Worm (Caenorhabditis elegans) whole organism, L4 larva: Measurements from ENCODE around the gene irld-24.

Experiments
- D1046.2 ChIP-seq: fragments of 200-800 bp; sonication (Bioruptor generic); IDR thresholded peaks from 2 replicates; pipeline ENCODE4 v1.3.6; 2022; ENCODE audit warnings: missing genetic modification characterization, missing compliant biosample characterization
- F26F4.8 ChIP-seq: fragments of 200-800 bp; sonication (Bioruptor generic); conservative IDR thresholded peaks from 2 replicates; pipeline ENCODE4 v1.3.6; 2022; ENCODE audit warnings: missing genetic modification characterization, missing compliant biosample characterization
- F37D6.2 ChIP-seq: sonication (generic microtip); optimal IDR thresholded peaks from 2 replicates; lab custom pipeline; 2016; ENCODE audit warnings: mild to moderate bottlenecking, missing genetic modification characterization, missing compliant biosample characterization
- F44E2.7 ChIP-seq: fragments of 200-800 bp; sonication (Bioruptor generic); IDR thresholded peaks from 2 replicates; pipeline ENCODE4 v2.1.2; 2022; ENCODE audit warnings: missing genetic modification characterization, missing compliant biosample characterization
- F49E8.2 ChIP-seq: sonication (generic microtip); optimal IDR thresholded peaks from 2 replicates; lab custom pipeline; 2016; ENCODE audit warnings: missing compliant biosample characterization, mild to moderate bottlenecking, missing genetic modification characterization, borderline replicate concordance
- R02D3.7 ChIP-seq: fragments of 150-350 bp; sonication (generic microtip); optimal IDR thresholded peaks from 3 replicates; lab custom pipeline; 2014; ENCODE audit warnings: missing biosample characterization, missing genetic modification characterization
- T20F7.1 ChIP-seq: fragments of 200-800 bp; sonication (Bioruptor generic); optimal IDR thresholded peaks from 2 replicates; lab custom pipeline; 2018; ENCODE audit warnings: mild to moderate bottlenecking, missing genetic modification characterization, missing compliant biosample characterization
- Y105C5A.15 ChIP-seq: fragments of 200-800 bp; sonication (Bioruptor generic); IDR thresholded peaks from 2 replicates; pipeline ENCODE4 v1.3.6; 2022; ENCODE audit warnings: missing genetic modification characterization, missing compliant biosample characterization
- Y48G9A.11 ChIP-seq: fragments of 200-800 bp; sonication (Bioruptor generic); IDR thresholded peaks from 2 replicates; pipeline ENCODE4 v1.3.6; 2022; ENCODE audit warnings: missing genetic modification reagents, missing genetic modification characterization, missing compliant biosample characterization
- aha-1 ChIP-seq: fragments of 150-350 bp; peaks from one replicate; lab custom pipeline; 2014; ENCODE audit warnings: missing biosample characterization, missing genetic modification characterization
- ceh-20 ChIP-seq: fragments of 200-800 bp; sonication (Bioruptor generic); IDR thresholded peaks from 2 replicates; pipeline ENCODE4 v1.3.6; 2022; ENCODE audit warnings: missing genetic modification reagents, missing genetic modification characterization, missing compliant biosample characterization
- ceh-28 ChIP-seq: fragments of 150-350 bp; optimal IDR thresholded peaks from 2 replicates; lab custom pipeline; 2014; ENCODE audit warnings: missing biosample characterization, missing genetic modification reagents, missing genetic modification characterization
- ceh-32 ChIP-seq: sonication (generic microtip); optimal IDR thresholded peaks from 2 replicates; lab custom pipeline; 2016; ENCODE audit warnings: mild to moderate bottlenecking, missing genetic modification characterization, missing compliant biosample characterization; ENCODE audit not compliant: poor library complexity
- ceh-62 ChIP-seq: sonication (generic microtip); optimal IDR thresholded peaks from 2 replicates; lab custom pipeline; 2017; ENCODE audit warnings: missing biosample characterization, missing genetic modification characterization
- ceh-82 ChIP-seq: sonication (generic microtip); optimal IDR thresholded peaks from 2 replicates; lab custom pipeline; 2017; ENCODE audit warnings: missing biosample characterization, missing genetic modification characterization
- cey-2 ChIP-seq: sonication (generic microtip); optimal IDR thresholded peaks from 3 replicates; lab custom pipeline; 2017; ENCODE audit warnings: missing genetic modification characterization, mild to moderate bottlenecking, missing compliant biosample characterization, antibody characterized with exemption, borderline replicate concordance; ENCODE audit not compliant: insufficient read depth
- daf-12 ChIP-seq: fragments of 150-350 bp; optimal IDR thresholded peaks from 2 replicates; lab custom pipeline; 2014; ENCODE audit warnings: missing biosample characterization, missing genetic modification reagents, missing genetic modification characterization
- daf-16 ChIP-seq, 3 experiments: sonication (generic microtip); optimal IDR thresholded peaks; 2 replicates each; lab custom pipeline; 2016 to 2017; ENCODE audit warnings: missing genetic modification characterization in 3 of 3, missing genetic modification reagents in 3 of 3, mild to moderate bottlenecking in 2 of 3, missing compliant biosample characterization in 2 of 3, missing biosample characterization in 1 of 3, moderate library complexity in 1 of 3
- daf-8 ChIP-seq: fragments of 200-800 bp; sonication (Bioruptor generic); IDR thresholded peaks from 2 replicates; pipeline ENCODE4 v1.3.6; 2022; ENCODE audit warnings: missing genetic modification characterization, missing compliant biosample characterization
- dmd-6 ChIP-seq: fragments of 200-800 bp; sonication (Bioruptor generic); IDR thresholded peaks from 2 replicates; pipeline ENCODE4 v1.3.6; 2022; ENCODE audit warnings: missing genetic modification reagents, missing genetic modification characterization, missing compliant biosample characterization
- dmd-9 ChIP-seq: fragments of 200-800 bp; sonication (Bioruptor generic); IDR thresholded peaks from 2 replicates; pipeline ENCODE4 v1.3.6; 2022; ENCODE audit warnings: missing genetic modification reagents, missing genetic modification characterization, missing compliant biosample characterization
- duxl-1 ChIP-seq: sonication (generic microtip); optimal IDR thresholded peaks from 2 replicates; lab custom pipeline; 2016; ENCODE audit warnings: mild to moderate bottlenecking, missing genetic modification characterization, moderate library complexity, missing compliant biosample characterization; ENCODE audit not compliant: poor library complexity
- fos-1 ChIP-seq: fragments of 150-350 bp; optimal IDR thresholded peaks from 2 replicates; lab custom pipeline; 2014; ENCODE audit warnings: missing biosample characterization, missing genetic modification characterization
- hif-1 ChIP-seq, 2 experiments: sonication (generic microtip); optimal IDR thresholded peaks; 2 replicates each; lab custom pipeline; 2016 to 2017; ENCODE audit warnings: missing compliant biosample characterization in 2 of 2, missing genetic modification characterization in 2 of 2, missing genetic modification reagents in 2 of 2, missing genotype in 2 of 2, mild to moderate bottlenecking in 1 of 2
- hlh-30 ChIP-seq: sonication (generic microtip); optimal IDR thresholded peaks from 2 replicates; lab custom pipeline; 2017; ENCODE audit warnings: antibody characterized with exemption, mild to moderate bottlenecking, missing genetic modification characterization, missing compliant biosample characterization; ENCODE audit not compliant: insufficient read depth
- jun-1 ChIP-seq: fragments of 150-350 bp; optimal IDR thresholded peaks from 2 replicates; lab custom pipeline; 2014; ENCODE audit warnings: missing biosample characterization, missing genetic modification reagents, missing genetic modification characterization
- lin-15B ChIP-seq: fragments of 150-350 bp; sonication (generic microtip); optimal IDR thresholded peaks from 3 replicates; lab custom pipeline; 2014; ENCODE audit warnings: missing biosample characterization, missing genetic modification characterization
- lin-29 ChIP-seq: fragments of 200-800 bp; sonication (Bioruptor generic); IDR thresholded peaks from 2 replicates; pipeline ENCODE4 v1.3.6; 2022; ENCODE audit warnings: missing genetic modification reagents, missing genetic modification characterization, missing compliant biosample characterization
- lin-39 ChIP-seq: fragments of 150-350 bp; optimal IDR thresholded peaks from 2 replicates; lab custom pipeline; 2014; ENCODE audit warnings: missing biosample characterization, missing genetic modification reagents, missing genetic modification characterization
- lir-3 ChIP-seq: sonication (generic microtip); optimal IDR thresholded peaks from 2 replicates; lab custom pipeline; 2016; ENCODE audit warnings: mild to moderate bottlenecking, missing genetic modification characterization, missing compliant biosample characterization
- lsy-2 ChIP-seq, 2 experiments: fragments of 150-350 bp in 1 of 2; sonication (generic microtip) in 1 of 2; optimal IDR thresholded peaks; 2 replicates each; lab custom pipeline; 2014 to 2017; ENCODE audit warnings: missing biosample characterization in 2 of 2, missing genetic modification characterization in 2 of 2
- madf-5 ChIP-seq, 2 experiments: fragments of 200-800 bp; sonication (Bioruptor generic); IDR thresholded peaks; 2 replicates each; pipeline ENCODE4 v1.3.6; 2022; ENCODE audit warnings: missing compliant biosample characterization in 2 of 2, missing genetic modification characterization in 2 of 2
- mes-2 ChIP-seq: sonication (generic microtip); optimal IDR thresholded peaks from 2 replicates; lab custom pipeline; 2016; ENCODE audit warnings: missing genotype, mild to moderate bottlenecking, missing genetic modification characterization, missing compliant biosample characterization; ENCODE audit not compliant: poor library complexity, severe bottlenecking
- nhr-102 ChIP-seq: sonication (generic microtip); optimal IDR thresholded peaks from 2 replicates; lab custom pipeline; 2016; ENCODE audit warnings: mild to moderate bottlenecking, missing genetic modification characterization, moderate library complexity, missing compliant biosample characterization
- nhr-25 ChIP-seq: sonication (generic microtip); optimal IDR thresholded peaks from 2 replicates; lab custom pipeline; 2017; ENCODE audit warnings: missing genetic modification characterization, mild to moderate bottlenecking, missing compliant biosample characterization, antibody characterized with exemption, moderate library complexity, borderline replicate concordance; ENCODE audit not compliant: insufficient read depth
- nhr-41 ChIP-seq: fragments of 200-800 bp; sonication (Bioruptor generic); IDR thresholded peaks from 2 replicates; pipeline ENCODE4 v1.3.6; 2022; ENCODE audit warnings: missing genetic modification reagents, missing genetic modification characterization, missing compliant biosample characterization
- nhr-48 ChIP-seq: sonication (generic microtip); optimal IDR thresholded peaks from 2 replicates; lab custom pipeline; 2016; ENCODE audit warnings: mild to moderate bottlenecking, missing genetic modification characterization, missing compliant biosample characterization
- nhr-77 ChIP-seq: fragments of 150-350 bp; optimal IDR thresholded peaks from 2 replicates; lab custom pipeline; 2014; ENCODE audit warnings: missing biosample characterization, missing genetic modification characterization
- php-3 ChIP-seq: fragments of 200-800 bp; sonication (Bioruptor generic); IDR thresholded peaks from 2 replicates; pipeline ENCODE4 v1.3.6; 2022; ENCODE audit warnings: missing genetic modification reagents, missing genetic modification characterization, missing compliant biosample characterization
- rbr-2 ChIP-seq: sonication (generic microtip); optimal IDR thresholded peaks from 2 replicates; lab custom pipeline; 2016; ENCODE audit warnings: missing genotype, missing genetic modification characterization, missing compliant biosample characterization
- sdz-12 ChIP-seq: fragments of 200-800 bp; sonication (Bioruptor generic); optimal IDR thresholded peaks from 2 replicates; lab custom pipeline; 2018; ENCODE audit warnings: mild to moderate bottlenecking, missing genetic modification characterization, missing compliant biosample characterization
- set-16 ChIP-seq: fragments of 200-800 bp; sonication (Bioruptor generic); IDR thresholded peaks from 2 replicates; pipeline ENCODE4 v1.3.6; 2022; ENCODE audit warnings: missing genetic modification reagents, missing genetic modification characterization, missing compliant biosample characterization
- tag-97 ChIP-seq: fragments of 200-800 bp; sonication (Bioruptor generic); IDR thresholded peaks from 2 replicates; pipeline ENCODE4 v1.3.6; 2022; ENCODE audit warnings: missing genetic modification characterization, missing compliant biosample characterization
- unc-130 ChIP-seq: sonication (generic microtip); optimal IDR thresholded peaks from 2 replicates; lab custom pipeline; 2016; ENCODE audit warnings: missing genetic modification reagents, missing genetic modification characterization, missing compliant biosample characterization
- unc-62 ChIP-seq, 3 experiments: fragments of 150-350 bp in 1 of 3; sonication (generic microtip); optimal IDR thresholded peaks in 2 of 3; peaks in 1 of 3; 1 replicate in 1 of 3; 2 replicates in 2 of 3; lab custom pipeline; 2014 to 2017; ENCODE audit warnings: missing biosample characterization in 3 of 3, missing genetic modification characterization in 3 of 3, missing genetic modification reagents in 3 of 3, missing genotype in 1 of 3
- vab-7 ChIP-seq: fragments of 200-800 bp; sonication (Bioruptor generic); IDR thresholded peaks from 2 replicates; pipeline ENCODE4 v1.3.6; 2022; ENCODE audit warnings: missing genetic modification reagents, missing genetic modification characterization, missing compliant biosample characterization
- zag-1 ChIP-seq: fragments of 150-350 bp; optimal IDR thresholded peaks from 2 replicates; lab custom pipeline; 2014; ENCODE audit warnings: missing biosample characterization, missing genetic modification characterization
- zfp-2 ChIP-seq: sonication (generic microtip); optimal IDR thresholded peaks from 2 replicates; lab custom pipeline; 2016; ENCODE audit warnings: mild to moderate bottlenecking, missing genetic modification characterization, missing compliant biosample characterization
- zfp-3 ChIP-seq: fragments of 200-800 bp; sonication (Bioruptor generic); conservative IDR thresholded peaks from 2 replicates; pipeline ENCODE4 v1.3.6; 2022; ENCODE audit warnings: missing genetic modification reagents, missing genetic modification characterization, missing compliant biosample characterization
- zip-11 ChIP-seq: fragments of 200-800 bp; sonication (Bioruptor generic); IDR thresholded peaks from 2 replicates; pipeline ENCODE4 v1.3.6; 2022; ENCODE audit warnings: missing genetic modification characterization, missing compliant biosample characterization

Gene irld-24

DNA sequence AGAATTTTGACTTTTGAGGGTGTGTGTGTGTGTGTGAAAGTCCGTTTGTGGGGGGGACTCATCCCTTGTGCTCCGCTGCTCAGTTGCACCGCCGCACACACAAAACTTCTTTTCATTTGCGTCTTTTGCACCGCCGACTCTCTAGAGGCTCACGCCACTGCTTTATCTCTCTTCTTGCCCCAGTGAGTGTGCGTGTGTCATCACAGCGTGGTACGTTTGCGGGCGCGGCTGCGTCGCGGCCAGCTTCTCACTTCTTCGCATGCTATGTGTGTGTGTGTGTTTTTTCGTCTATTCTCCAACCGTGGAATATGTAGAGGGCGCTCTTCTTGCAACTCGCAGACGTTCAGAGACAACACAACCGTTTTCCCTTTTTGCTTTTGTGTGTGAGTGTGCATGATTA is 40.9 kb upstream of the irld-24 start (continued):
- TF ChIP-seq lin-29 (GFP tag; lab: Robert Waterston, UW) (no peak), set-16 (GFP tag; lab: Robert Waterston, UW) (peak; percentile 64), tag-97 (GFP tag; lab: Robert Waterston, UW) (no peak), rbr-2 (tag; lab: Kevin White, UChicago) (peak; percentile 83), unc-62 (GFP tag; optimal IDR thresholded peaks at IDR 0.05 in 1 of 2; lab: Kevin White, UChicago) (peak in 1 of 2 experiments; percentile 93), unc-62 (tag; optimal IDR thresholded peaks at IDR 0.05; lab: Kevin White, UChicago) (no peak), zfp-3 (GFP tag; lab: Robert Waterston, UW) (no peak), F26F4.8 (GFP tag; lab: Robert Waterston, UW) (no peak), madf-5 (GFP tag; IDR thresholded peaks at IDR 0.05; lab: Robert Waterston, UW) (no peak), Y105C5A.15 (no peak), lir-3 (tag; lab: Kevin White, UChicago) (no peak), hif-1 (tag; optimal IDR thresholded peaks at IDR 0.05; lab: Kevin White, UChicago) (peak in 1 of 2 experiments; percentile 70), ceh-28 (tag; lab: Kevin White, UChicago) (no peak), nhr-77 (tag; lab: Kevin White, UChicago) (peak; percentile 1), jun-1 (tag; lab: Kevin White, UChicago) (no peak), daf-12 (tag; lab: Kevin White, UChicago) (no peak), unc-130 (GFP tag; lab: Kevin White, UChicago) (no peak), zip-11 (GFP tag; lab: Robert Waterston, UW) (no peak), lin-15B (tag; lab: Kevin White, UChicago) (no peak), Y48G9A.11 (no peak), ceh-32 (no peak), nhr-25 (tag; lab: Kevin White, UChicago) (no peak), mes-2 (tag; lab: Kevin White, UChicago) (peak; percentile 72), daf-16 (GFP tag; optimal IDR thresholded peaks at IDR 0.05; lab: Kevin White, UChicago) (no peak), daf-16 (tag; optimal IDR thresholded peaks at IDR 0.05; lab: Kevin White, UChicago) (peak; percentile 25), nhr-48 (tag; lab: Kevin White, UChicago) (peak; percentile 28), daf-8 (GFP tag; lab: Robert Waterston, UW) (no peak), sdz-12 (GFP tag; lab: Kevin White, UChicago) (no peak), F44E2.7 (GFP tag; lab: Robert Waterston, UW) (no peak), lin-39 (tag; lab: Kevin White, UChicago) (no peak), D1046.2 (GFP tag; lab: Robert Waterston, UW) (no peak), fos-1 (no peak), R02D3.7 (tag; lab: Kevin White, UChicago) (no peak), php-3 (GFP tag; lab: Robert Waterston, UW) (no peak), cey-2 (no peak), vab-7 (GFP tag; lab: Robert Waterston, UW) (peak; percentile 35; the same call in 1 of the 2 replicates), nhr-102 (no peak), dmd-6 (peak; percentile 39), nhr-41 (GFP tag; lab: Robert Waterston, UW) (no peak), F49E8.2 (no peak), ceh-82 (tag; lab: Kevin White, UChicago) (no peak), F37D6.2 (peak; percentile 69), lsy-2 (tag; optimal IDR thresholded peaks at IDR 0.05; lab: Kevin White, UChicago) (peak; percentile 30 to 47), zfp-2 (tag; lab: Kevin White, UChicago) (no peak), zag-1 (tag; lab: Kevin White, UChicago) (no peak), ceh-20 (GFP tag; lab: Robert Waterston, UW) (peak; percentile 74), T20F7.1 (no peak), duxl-1 (peak; percentile 9), aha-1 (tag; lab: Kevin White, UChicago) (no peak), ceh-62 (tag; lab: Kevin White, UChicago) (no peak), dmd-9 (no peak), hlh-30 (peak; percentile 85)
